Worm (Caenorhabditis elegans) whole organism, dauer: ENCODE results near the gene str-82.

Experiments
- unc-62 ChIP-seq: sonication (generic microtip); optimal IDR thresholded peaks from 2 replicates; lab custom pipeline; 2017; ENCODE audit warnings: missing biosample characterization, missing genetic modification reagents, missing genetic modification characterization

The str-82 gene

DNA sequence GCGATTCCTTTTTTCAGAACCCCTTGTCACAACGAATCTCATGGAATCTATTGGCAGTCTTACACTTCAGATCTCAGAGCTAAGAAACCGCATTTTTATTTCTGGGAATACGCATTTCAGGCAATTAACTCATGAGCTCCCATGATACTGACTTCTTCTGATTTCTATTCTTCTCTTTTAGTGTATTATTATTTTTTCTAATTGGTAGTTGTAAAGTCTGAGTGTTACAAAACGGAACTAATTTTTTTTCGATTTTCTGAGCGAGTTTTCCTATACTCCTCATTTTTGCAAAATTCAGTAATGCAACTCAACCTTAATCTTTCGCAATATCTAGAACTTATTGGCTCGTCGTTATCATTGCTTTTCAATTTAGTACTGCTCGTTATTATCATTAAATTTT is at the start of gene str-82:
Gene str-82, plus strand, starts transcription at position 301 of the 400 bp plus-strand sequence.
- TF ChIP-seq unc-62 (GFP tag; lab: Kevin White, UChicago): no peak

DNA sequence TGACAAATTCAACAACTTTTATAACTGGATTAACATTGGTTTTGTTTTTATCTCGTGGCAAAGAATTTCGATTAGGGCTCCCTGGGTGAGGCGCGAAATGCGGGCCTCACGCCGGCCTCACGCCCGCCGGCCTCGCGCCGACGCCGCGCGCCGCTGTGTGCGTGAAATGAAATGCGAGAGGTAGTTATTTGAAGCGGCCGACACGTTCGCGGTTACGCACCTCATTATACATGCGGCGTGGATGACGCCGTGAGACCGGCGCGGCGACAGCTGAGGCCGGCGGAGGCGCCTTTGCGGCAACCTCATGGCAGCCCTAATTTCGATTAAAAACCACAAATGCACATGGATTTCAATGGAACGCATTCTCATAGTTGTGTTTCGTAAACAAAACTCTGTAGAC is 46.9 kb upstream of the str-82 start:
- TF ChIP-seq unc-62 (GFP tag; lab: Kevin White, UChicago): no peak

DNA sequence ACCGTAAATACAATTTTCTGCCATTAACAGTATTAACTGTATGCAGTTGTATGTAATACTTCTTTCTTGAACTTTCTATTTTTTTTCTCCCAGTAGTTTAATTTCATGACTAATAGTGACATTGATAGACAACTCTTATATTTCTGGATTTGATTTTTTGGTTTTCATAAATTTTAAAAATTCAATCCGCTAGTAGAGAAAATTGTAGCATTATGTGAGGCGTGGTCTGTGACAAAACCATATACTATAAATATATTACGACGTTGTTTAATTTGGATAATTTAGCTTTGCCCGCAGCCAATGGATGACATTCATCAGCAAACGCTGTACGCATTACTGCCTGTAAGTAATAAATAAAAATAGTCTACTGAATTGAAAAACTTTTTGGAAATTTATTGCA is 45.4 kb upstream of the str-82 start, which contains the start of gene srx-64:
Gene srx-64, plus strand, starts transcription at position 301 of the 400 bp plus-strand sequence.
- no peak for TF ChIP-seq unc-62 (GFP tag; lab: Kevin White, UChicago)

DNA sequence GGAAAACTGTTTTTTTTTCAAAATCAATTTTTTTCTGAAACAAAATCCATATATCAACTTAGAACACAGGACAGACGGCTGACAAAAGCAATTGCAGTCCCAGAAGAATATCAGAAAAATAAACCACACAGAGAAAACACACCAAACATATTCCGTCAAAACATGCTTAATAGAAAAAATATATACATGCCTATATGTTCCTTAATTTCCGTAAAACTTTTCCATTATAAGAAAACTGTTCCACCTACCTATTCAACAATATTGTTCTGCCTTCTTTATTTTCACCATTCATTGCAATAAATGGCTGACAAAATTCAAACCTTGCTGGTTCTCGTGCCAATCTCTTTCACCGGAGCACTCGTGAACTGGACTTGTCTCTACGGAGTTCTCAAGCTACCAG is 43.1 kb upstream of the str-82 start, which contains the start of gene srx-63:
Gene srx-63, plus strand, starts transcription at position 301 of the 400 bp plus-strand sequence.
- no peak for TF ChIP-seq unc-62 (GFP tag; lab: Kevin White, UChicago)

DNA sequence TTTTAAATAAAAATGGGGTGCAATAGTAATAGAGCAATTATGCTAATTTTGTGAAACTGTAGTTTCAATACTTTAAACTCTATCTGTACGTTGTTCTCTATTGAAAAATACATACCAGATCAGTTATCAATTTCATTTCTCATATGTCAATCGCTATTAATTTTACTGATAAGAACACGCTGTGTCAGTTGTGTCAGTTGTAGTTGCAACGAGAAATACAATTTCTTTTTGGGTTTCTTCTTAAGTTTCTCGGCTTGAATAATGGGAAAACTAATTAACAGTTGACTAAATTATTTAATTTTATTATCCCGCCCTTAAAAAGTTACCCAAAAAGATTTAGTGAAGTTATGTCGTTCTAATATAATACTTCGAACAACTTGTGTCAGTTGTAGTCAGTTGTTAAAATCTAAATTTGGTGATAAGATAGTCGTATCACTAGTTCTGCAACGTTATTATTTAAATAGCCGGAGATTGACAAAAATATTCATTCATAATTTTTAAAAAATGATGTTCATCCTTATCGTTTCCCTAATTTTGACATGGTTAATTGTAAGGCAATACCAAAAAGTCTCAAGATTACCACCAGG is 38.5 kb upstream of the str-82 start, which contains the start of gene cyp-35A5:
Gene cyp-35A5, plus strand, starts transcription at position 435 of the 587 bp plus-strand sequence.
- no peak for TF ChIP-seq unc-62 (GFP tag; lab: Kevin White, UChicago)

DNA sequence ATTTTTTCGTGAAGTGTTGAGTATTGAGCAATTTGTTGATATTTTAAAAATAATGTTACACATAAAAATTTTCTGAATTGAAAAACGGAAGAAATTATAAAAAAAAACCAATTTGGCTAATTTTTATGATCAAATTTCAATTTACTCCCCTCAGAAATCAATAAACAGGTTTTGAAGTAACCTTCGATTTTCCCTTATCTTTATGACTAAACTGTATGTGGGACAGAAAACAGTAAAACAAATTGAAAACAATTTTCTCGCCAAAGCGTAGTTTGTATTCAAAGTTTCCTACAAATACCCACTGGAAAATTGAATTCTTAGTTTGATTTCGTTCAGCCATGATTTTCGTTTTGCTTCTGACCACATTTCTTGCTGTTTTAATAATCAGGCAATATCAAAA is 35.7 kb upstream of the str-82 start, which contains the start of gene cyp-35B1:
Gene cyp-35B1, plus strand, starts transcription at position 244 of the 400 bp plus-strand sequence.
- no peak for TF ChIP-seq unc-62 (GFP tag; lab: Kevin White, UChicago)

DNA sequence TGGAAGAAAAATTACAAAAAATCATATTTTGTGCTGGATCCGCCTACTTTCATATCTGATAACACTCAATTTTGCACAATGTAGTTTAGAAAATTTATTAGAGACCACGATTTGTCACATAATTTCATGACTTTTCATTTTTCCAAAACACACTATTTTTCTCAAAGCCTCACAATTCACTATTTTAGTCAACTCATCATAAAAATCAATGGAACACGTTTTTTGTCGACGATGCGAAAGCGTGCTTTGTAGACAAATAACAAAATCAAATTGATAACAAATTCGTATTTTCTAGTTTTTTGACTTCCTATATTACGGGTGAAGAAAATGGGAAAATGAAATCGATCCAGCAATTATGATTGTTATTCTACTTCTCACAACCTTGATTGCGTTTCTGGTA is 32.6 kb upstream of the str-82 start, which contains the start of gene cyp-35B2:
Gene cyp-35B2, plus strand, starts transcription at position 301 of the 400 bp plus-strand sequence.
- no peak for TF ChIP-seq unc-62 (GFP tag; lab: Kevin White, UChicago)

DNA sequence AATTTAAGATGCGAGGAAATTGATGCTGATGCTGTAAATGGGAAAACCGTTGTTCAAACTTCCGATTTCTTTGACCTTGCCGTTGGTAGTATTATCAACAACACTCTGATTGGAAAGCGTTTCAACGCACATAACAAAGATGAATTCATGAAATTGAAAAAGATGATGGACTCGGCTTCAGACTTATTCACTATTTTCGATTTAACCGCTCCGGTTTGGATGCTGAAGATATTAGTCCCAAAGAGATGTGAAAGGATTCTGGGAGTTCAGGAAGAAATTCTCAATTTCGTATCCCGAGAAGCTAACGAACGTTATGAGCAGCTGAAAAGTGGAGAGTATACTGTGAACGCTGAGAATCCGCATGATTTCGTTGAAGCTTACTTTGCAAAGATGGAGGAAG is 31.1 kb upstream of the str-82 start:
- TF ChIP-seq unc-62 (GFP tag; lab: Kevin White, UChicago): no peak

DNA sequence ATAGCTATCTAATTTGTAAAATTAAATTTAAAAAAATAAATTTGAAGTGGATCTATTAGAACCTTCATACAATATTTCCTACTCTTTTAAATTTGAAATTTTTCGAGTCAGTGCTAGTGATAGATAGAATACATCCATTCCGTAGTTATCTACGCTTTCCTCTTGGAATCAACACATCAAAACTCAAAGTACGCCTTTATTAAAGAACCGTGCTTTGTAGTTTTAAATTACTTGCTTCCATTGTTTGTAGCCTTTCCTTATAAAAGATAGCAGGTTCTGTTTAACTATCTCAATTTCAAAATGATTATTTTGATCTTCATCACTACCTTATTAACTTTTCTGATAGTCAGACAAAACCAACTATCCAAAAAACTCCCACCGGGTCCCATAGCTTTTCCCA is 29.4 kb upstream of the str-82 start, which contains the start of gene cyp-35B3:
Gene cyp-35B3, plus strand, starts transcription at position 301 of the 400 bp plus-strand sequence.
- TF ChIP-seq unc-62 (GFP tag; lab: Kevin White, UChicago): no peak

DNA sequence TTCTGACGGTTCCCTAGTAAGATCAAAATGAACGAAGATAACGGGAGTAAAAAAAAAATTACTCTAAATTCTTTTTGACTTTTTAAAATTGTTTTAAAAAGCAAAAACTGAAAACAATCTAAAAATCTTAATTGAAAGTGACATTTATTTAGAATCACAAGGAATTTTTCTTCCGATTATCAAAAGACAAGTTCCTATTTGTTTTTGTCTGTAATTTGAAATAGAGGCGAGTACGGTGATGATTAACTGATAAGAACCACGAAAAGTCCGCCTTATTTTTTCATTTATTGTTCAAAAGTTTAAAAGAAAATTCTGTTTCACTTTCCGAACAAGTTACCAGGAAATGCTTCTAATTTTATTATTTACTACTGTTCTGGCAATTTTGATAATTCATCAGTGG is 24.7 kb upstream of the str-82 start, which contains the start of gene dach-1:
Gene dach-1, plus strand, starts transcription at position 301 of the 400 bp plus-strand sequence.
- TF ChIP-seq unc-62 (GFP tag; lab: Kevin White, UChicago): no peak

DNA sequence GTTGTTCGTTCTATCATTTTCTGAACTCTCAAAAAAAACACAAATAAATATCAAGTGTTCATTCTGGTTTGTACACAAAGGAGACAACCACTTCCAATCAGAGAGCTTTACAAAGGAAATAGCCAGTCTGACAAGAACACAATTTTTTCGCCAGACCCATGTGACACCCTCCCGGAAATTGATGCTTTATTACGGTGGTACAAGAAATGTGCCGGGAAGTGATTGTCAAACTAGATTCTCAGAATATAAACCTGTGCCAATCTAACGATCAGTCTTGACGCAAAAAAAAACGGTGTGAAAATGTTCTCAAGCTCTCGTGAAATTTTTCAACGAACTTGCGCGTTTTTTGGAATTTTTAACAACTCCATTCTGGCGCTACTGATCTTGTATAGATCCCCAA is 20.7 kb upstream of the str-82 start, which contains the start of gene str-247:
Gene str-247, plus strand, starts transcription at position 301 of the 400 bp plus-strand sequence.
- no peak for TF ChIP-seq unc-62 (GFP tag; lab: Kevin White, UChicago)

DNA sequence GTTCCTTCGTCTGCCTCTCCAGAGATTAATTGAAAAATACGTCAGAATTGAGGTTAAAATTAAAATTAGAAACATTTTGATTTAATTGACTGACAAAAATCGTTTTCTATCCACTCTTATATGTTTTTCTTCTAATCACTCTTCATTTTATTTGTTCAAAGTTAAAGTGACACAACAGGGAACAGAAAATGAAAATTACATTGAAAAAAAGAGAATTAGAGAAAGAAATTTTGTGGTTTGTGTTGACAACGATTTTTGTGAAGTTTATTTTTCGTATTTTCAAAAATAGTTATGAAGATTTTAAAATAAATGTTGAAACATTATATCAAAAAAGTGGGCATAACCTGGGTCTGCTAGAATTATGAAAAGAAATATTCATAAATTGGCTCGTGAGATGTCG is 16.9 kb upstream of the str-82 start, which contains the start of gene cyp-34A5:
Gene cyp-34A5, minus strand, starts transcription at position 101 of the 400 bp plus-strand sequence.
- TF ChIP-seq unc-62 (GFP tag; lab: Kevin White, UChicago): no peak

DNA sequence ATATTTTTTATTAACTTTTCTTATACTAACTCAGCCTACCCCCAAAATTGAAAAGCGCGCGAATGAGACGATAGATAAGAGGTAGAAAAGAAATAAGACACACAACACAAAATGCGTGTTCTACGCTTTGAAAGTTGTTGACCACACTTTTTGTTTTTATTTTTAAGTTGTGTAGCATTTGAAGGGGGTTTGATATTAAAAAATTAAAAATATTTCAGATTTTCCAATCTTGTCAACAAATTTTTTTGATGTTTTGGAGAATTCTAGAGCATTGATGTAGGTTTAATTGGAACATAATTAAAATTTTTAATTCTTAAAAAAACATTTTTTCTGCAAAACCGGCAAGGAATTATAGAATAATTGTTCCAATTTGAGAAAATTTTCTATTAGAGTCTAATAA is 13.2 kb upstream of the str-82 start, which contains the start of gene cyp-34A6:
Gene cyp-34A6, minus strand, starts transcription at position 101 of the 400 bp plus-strand sequence.
- TF ChIP-seq unc-62 (GFP tag; lab: Kevin White, UChicago): no peak

DNA sequence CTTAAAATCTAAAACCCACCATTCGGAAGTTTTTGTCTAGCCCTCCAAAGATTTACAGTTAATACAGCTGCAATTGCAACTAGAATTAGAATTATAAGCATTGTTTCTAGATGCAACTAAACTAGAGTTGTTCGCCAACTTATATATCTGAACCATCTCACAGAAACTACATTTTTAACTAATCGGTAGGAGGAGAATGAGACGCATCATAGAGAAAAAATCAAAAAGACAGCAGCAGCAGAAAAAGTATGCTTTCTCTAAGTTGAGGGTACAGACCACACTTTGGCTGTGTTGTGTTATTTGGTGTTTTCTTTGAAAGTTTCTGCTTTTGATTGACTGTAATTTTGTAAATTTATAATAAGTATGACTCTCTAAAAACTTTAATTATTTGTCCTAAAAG is 10.7 kb upstream of the str-82 start, which contains the start of gene cyp-34A7:
Gene cyp-34A7, minus strand, starts transcription at position 101 of the 400 bp plus-strand sequence.
- TF ChIP-seq unc-62 (GFP tag; lab: Kevin White, UChicago): no peak

DNA sequence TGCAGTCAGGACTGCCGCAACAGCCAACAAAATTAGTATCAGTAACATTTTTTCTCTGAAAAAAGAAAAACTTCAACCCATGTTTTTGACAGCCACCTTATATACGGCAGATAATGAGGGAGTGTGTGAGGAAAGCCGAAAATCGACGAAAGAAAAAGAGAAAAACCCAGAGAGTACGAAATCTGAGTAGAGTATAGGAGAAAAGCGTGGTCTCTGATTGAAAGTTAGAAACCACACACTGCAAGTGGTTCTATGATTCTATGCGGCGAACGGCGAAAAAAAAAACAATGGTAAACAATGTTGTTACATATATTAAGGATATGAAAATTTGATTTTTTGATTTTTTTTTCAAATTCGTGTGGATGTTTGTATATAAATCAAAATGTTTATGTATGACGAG is 6.7 kb upstream of the str-82 start, which contains the start of gene cyp-34A8:
Gene cyp-34A8, minus strand, starts transcription at position 62 of the 400 bp plus-strand sequence.
- no peak for TF ChIP-seq unc-62 (GFP tag; lab: Kevin White, UChicago)

DNA sequence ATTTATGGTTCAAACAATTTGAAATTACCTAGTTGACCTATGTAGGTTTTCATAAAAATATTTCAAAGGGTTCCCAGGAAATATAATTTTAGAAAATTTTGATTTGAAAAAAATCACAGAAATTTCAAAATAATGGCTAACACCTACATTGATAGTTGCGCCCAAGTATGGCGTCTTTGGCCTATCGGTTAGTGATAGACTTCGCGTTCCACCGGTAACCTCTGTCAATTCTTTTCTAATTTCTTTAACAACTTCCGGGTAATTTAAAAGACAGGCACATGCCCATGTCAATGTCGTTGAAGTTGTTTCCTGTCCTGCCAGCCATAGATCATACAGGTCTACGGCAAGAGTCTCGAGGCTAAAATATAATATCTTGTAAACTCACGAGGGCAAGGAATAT is 5.5 kb upstream of the str-82 start:
- no peak for TF ChIP-seq unc-62 (GFP tag; lab: Kevin White, UChicago)
